Fruit fly (Drosophila melanogaster) whole organism, wandering third instar larva: Measurements from ENCODE around the gene Cyp4d2.

Experiments used
- Abd-B ChIP-seq: fragments of >200 bp; optimal IDR thresholded peaks from 2 replicates; lab custom pipeline; 2017; ENCODE audit warnings: missing biosample characterization, missing genetic modification characterization
- HLH106 ChIP-seq: fragments of 200-800 bp; optimal IDR thresholded peaks from 3 replicates; lab custom pipeline; 2019; ENCODE audit warnings: missing biosample characterization, mild to moderate bottlenecking, missing genetic modification characterization, moderate library complexity
- Hr78 ChIP-seq: fragments of >200 bp; optimal IDR thresholded peaks from 2 replicates; lab custom pipeline; 2017; ENCODE audit warnings: missing biosample characterization, missing genetic modification characterization
- Myc ChIP-seq: fragments of >200 bp; optimal IDR thresholded peaks from 2 replicates; lab custom pipeline; 2017
- OdsH ChIP-seq: fragments of 200-800 bp; sonication (Bioruptor generic); optimal IDR thresholded peaks from 2 replicates; lab custom pipeline; 2016; ENCODE audit warnings: missing biosample characterization, mild to moderate bottlenecking, missing genetic modification characterization
- dsf ChIP-seq: sonication (Bioruptor generic); optimal IDR thresholded peaks from 2 replicates; lab custom pipeline; 2016; ENCODE audit warnings: missing biosample characterization, missing genetic modification characterization, borderline replicate concordance
- ey ChIP-seq: fragments of 200-800 bp; sonication (Bioruptor generic); optimal IDR thresholded peaks from 2 replicates; lab custom pipeline; 2016; ENCODE audit warnings: missing biosample characterization, missing genetic modification characterization
- pan ChIP-seq: fragments of >200 bp; optimal IDR thresholded peaks from 2 replicates; lab custom pipeline; 2017
- psq ChIP-seq: fragments of 200-800 bp; sonication (Bioruptor generic); optimal IDR thresholded peaks from 3 replicates; lab custom pipeline; 2017; ENCODE audit warnings: missing biosample characterization, mild to moderate bottlenecking, missing genetic modification characterization, moderate library complexity
- usp ChIP-seq: fragments of >200 bp; optimal IDR thresholded peaks from 2 replicates; lab custom pipeline; 2017; ENCODE audit warnings: missing biosample characterization, missing genetic modification characterization
- woc ChIP-seq: sonication (Bioruptor generic); optimal IDR thresholded peaks from 2 replicates; lab custom pipeline; 2016; ENCODE audit warnings: missing biosample characterization, mild to moderate bottlenecking, missing genetic modification characterization

DNA sequence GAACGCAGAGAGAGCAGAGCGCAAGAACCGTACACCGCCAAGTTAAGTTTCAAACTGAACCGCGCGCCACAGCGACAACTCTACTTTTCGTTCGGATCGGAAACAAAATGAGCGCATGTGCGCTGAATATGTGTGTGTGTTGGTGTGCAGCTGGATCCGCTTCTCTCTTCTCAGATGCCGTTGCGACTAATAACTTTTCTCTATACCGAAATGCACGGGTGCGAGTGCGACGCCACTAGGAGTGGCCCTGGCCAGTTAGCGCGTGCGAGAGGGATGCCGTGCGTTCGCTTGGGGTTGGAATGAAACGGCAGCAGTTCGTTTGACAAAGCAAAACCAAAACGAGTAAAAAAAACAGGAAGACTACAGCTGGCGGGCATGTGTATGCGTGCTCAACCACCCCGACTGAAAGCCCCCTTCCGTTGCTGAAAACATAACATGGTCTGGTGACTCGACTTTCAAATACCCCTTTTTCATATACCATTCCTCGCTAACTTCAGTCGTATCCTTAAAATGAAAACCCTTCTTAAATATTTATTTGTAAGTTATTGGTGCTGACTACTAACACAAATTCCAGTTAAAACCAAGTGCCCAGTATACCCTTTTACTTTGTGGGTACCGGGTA is 38.9 kb upstream of the Cyp4d2 start:
- no peak for TF ChIP-seq Myc (lab: Kevin White, UChicago)
- TF ChIP-seq HLH106 (tag; lab: Kevin White, UChicago): peak; percentile 100
- peak; percentile 100 for TF ChIP-seq OdsH (GFP tag; lab: Kevin White, UChicago)
- peak; percentile 100 for TF ChIP-seq woc (GFP tag; lab: Kevin White, UChicago)
- peak; percentile 91 for TF ChIP-seq pan
- TF ChIP-seq ey: peak; percentile 100
- no peak for TF ChIP-seq Hr78 (GFP tag; lab: Kevin White, UChicago)
- peak; percentile 98 for TF ChIP-seq psq (GFP tag; lab: Kevin White, UChicago)
- no peak for TF ChIP-seq Abd-B
- peak; percentile 13 for TF ChIP-seq usp (GFP tag; lab: Kevin White, UChicago)
- TF ChIP-seq dsf: peak; percentile 98
